Worm (Caenorhabditis elegans) whole organism, late embryonic: Measurements from ENCODE around the gene F13D12.3.

Source experiments
- C38D4.7 ChIP-seq: fragments of 200-800 bp; sonication (Bioruptor generic); optimal IDR thresholded peaks from 2 replicates; lab custom pipeline; 2018; ENCODE audit warnings: mild to moderate bottlenecking, missing genetic modification characterization, moderate library complexity, missing compliant biosample characterization
- Y22D7AL.16 ChIP-seq: sonication (generic microtip); optimal IDR thresholded peaks from 2 replicates; lab custom pipeline; 2016; ENCODE audit warnings: missing genetic modification characterization, missing compliant biosample characterization
- ama-1 ChIP-seq: fragments of 150-350 bp; optimal IDR thresholded peaks from 2 replicates; lab custom pipeline; 2014
- fkh-10 ChIP-seq: fragments of 150-350 bp; optimal IDR thresholded peaks from 2 replicates; lab custom pipeline; 2014; ENCODE audit warnings: missing biosample characterization, missing genetic modification reagents, missing genetic modification characterization
- lin-11 ChIP-seq: fragments of 200-800 bp; sonication (Bioruptor generic); optimal IDR thresholded peaks from 2 replicates; lab custom pipeline; 2018; ENCODE audit warnings: mild to moderate bottlenecking, missing genetic modification characterization, missing compliant biosample characterization
- nhr-11 ChIP-seq: fragments of 150-350 bp; optimal IDR thresholded peaks from 2 replicates; lab custom pipeline; 2014; ENCODE audit warnings: missing biosample characterization, missing genetic modification characterization
- pha-2 ChIP-seq: sonication (generic microtip); optimal IDR thresholded peaks from 2 replicates; lab custom pipeline; 2017; ENCODE audit warnings: mild to moderate bottlenecking, missing genetic modification characterization, missing compliant biosample characterization
- pqm-1 ChIP-seq: sonication (generic microtip); optimal IDR thresholded peaks from 2 replicates; lab custom pipeline; 2016; ENCODE audit warnings: missing genetic modification characterization, missing compliant biosample characterization
- sdc-2 ChIP-seq: sonication (generic microtip); optimal IDR thresholded peaks from 2 replicates; lab custom pipeline; 2016; ENCODE audit warnings: missing genotype, missing genetic modification characterization, missing compliant biosample characterization

DNA sequence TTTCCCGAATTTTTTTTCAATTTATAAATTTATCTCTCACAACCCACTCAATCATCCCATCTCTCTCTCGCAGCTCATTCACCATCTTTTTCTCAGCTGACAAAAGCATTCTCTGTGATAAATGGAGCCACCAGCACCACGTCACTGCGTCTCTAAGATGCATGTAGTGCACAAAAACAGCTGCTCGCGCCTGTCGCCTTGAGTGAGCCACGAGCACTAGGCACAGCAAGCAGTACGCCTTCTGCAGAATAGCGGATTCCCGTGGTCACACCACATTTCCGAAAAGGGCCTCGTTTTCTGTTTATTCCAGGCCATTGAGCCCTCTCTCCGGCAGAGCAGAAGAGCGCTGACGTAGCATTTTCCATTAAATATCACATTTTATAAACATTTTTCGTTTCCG, 6.6 kb upstream of the F13D12.3 start, which contains the start of gene F13D12.10:
- TF ChIP-seq nhr-11 (tag; lab: Kevin White, UChicago) (no peak), C38D4.7 (GFP tag; lab: Kevin White, UChicago) (no peak), sdc-2 (no peak), pqm-1 (tag; lab: Kevin White, UChicago) (no peak), fkh-10 (GFP tag; lab: Kevin White, UChicago) (no peak), ama-1 (no peak), pha-2 (no peak), Y22D7AL.16 (tag; lab: Kevin White, UChicago) (no peak), lin-11 (tag; lab: Kevin White, UChicago) (no peak)
